Fruit fly (Drosophila melanogaster) whole organism, prepupa: ENCODE data around the gene CG6432.

Experiments
- Blimp-1 ChIP-seq: fragments of 200-800 bp; sonication (Bioruptor generic); optimal IDR thresholded peaks from 3 replicates; lab custom pipeline; 2017; ENCODE audit warnings: missing biosample characterization, missing genetic modification characterization, mild to moderate bottlenecking, moderate library complexity, missing genetic modification reagents
- CG10631 ChIP-seq: fragments of 200-800 bp; sonication (Bioruptor generic); optimal IDR thresholded peaks from 2 replicates; lab custom pipeline; 2016; ENCODE audit warnings: missing biosample characterization, missing genetic modification characterization
- CG10669 ChIP-seq: fragments of 200-800 bp; sonication (Bioruptor generic); optimal IDR thresholded peaks from 3 replicates; lab custom pipeline; 2018; ENCODE audit warnings: missing biosample characterization, mild to moderate bottlenecking, missing genetic modification characterization, moderate library complexity
- CG11294 ChIP-seq: fragments of 200-800 bp; sonication (Bioruptor generic); IDR thresholded peaks from 2 replicates; pipeline ENCODE4 v1.3.6; 2022; ENCODE audit warnings: missing biosample characterization, missing genetic modification characterization
- CG11902 ChIP-seq: fragments of 200-800 bp; sonication (Bioruptor generic); optimal IDR thresholded peaks from 3 replicates; lab custom pipeline; 2016; ENCODE audit warnings: missing biosample characterization, missing genetic modification characterization
- CG15336 ChIP-seq: fragments of 200-800 bp; sonication (Bioruptor generic); IDR thresholded peaks from 2 replicates; pipeline ENCODE4 v1.3.6; 2022; ENCODE audit warnings: missing biosample characterization, missing genetic modification characterization
- CG1621 ChIP-seq: fragments of 200-800 bp; sonication (Bioruptor generic); optimal IDR thresholded peaks from 3 replicates; lab custom pipeline; 2018; ENCODE audit warnings: missing biosample characterization, mild to moderate bottlenecking, missing genetic modification characterization
- CG3032 ChIP-seq: fragments of 200-800 bp; optimal IDR thresholded peaks from 2 replicates; lab custom pipeline; 2019; ENCODE audit warnings: missing biosample characterization, mild to moderate bottlenecking, missing genetic modification characterization, moderate library complexity
- CG32006 ChIP-seq: fragments of 200-800 bp; sonication (Bioruptor generic); optimal IDR thresholded peaks from 3 replicates; lab custom pipeline; 2017; ENCODE audit warnings: missing biosample characterization, mild to moderate bottlenecking, missing genetic modification characterization
- CG34406 ChIP-seq: fragments of 200-800 bp; sonication (Bioruptor generic); optimal IDR thresholded peaks from 3 replicates; lab custom pipeline; 2016; ENCODE audit warnings: missing biosample characterization, missing genetic modification characterization
- CG3919 ChIP-seq: fragments of 200-800 bp; sonication (Bioruptor generic); optimal IDR thresholded peaks from 3 replicates; lab custom pipeline; 2016; ENCODE audit warnings: missing biosample characterization, missing genetic modification characterization
- CG6163 ChIP-seq: fragments of 200-800 bp; sonication (Bioruptor generic); IDR thresholded peaks from 3 replicates; pipeline ENCODE4 v1.3.6; 2022; ENCODE audit warnings: missing biosample characterization, missing genetic modification characterization
- CG6792 ChIP-seq: fragments of 200-800 bp; sonication (Bioruptor generic); optimal IDR thresholded peaks from 3 replicates; lab custom pipeline; 2016; ENCODE audit warnings: missing biosample characterization, missing genetic modification characterization
- CG6808 ChIP-seq: fragments of 200-800 bp; sonication (Bioruptor generic); optimal IDR thresholded peaks from 3 replicates; lab custom pipeline; 2017; ENCODE audit warnings: missing biosample characterization, missing genetic modification characterization, mild to moderate bottlenecking, moderate library complexity, missing genetic modification reagents
- CG6854 ChIP-seq: fragments of 200-800 bp; sonication (Bioruptor generic); optimal IDR thresholded peaks from 2 replicates; lab custom pipeline; 2017; ENCODE audit warnings: missing biosample characterization, mild to moderate bottlenecking, missing genetic modification characterization
- CG7368 ChIP-seq: fragments of 200-800 bp; sonication (Bioruptor generic); optimal IDR thresholded peaks from 3 replicates; lab custom pipeline; 2016; ENCODE audit warnings: missing biosample characterization, missing genetic modification characterization
- CG8119 ChIP-seq: fragments of 200-800 bp; sonication (Bioruptor generic); IDR thresholded peaks from 3 replicates; pipeline ENCODE4 v1.3.6; 2022; ENCODE audit warnings: missing biosample characterization, missing genetic modification characterization
- CG8319 ChIP-seq: fragments of 200-800 bp; sonication (Bioruptor generic); optimal IDR thresholded peaks from 3 replicates; lab custom pipeline; 2016; ENCODE audit warnings: missing biosample characterization, missing genetic modification characterization
- CG8632 ChIP-seq: fragments of 200-800 bp; sonication (Bioruptor generic); optimal IDR thresholded peaks from 3 replicates; lab custom pipeline; 2016; ENCODE audit warnings: missing biosample characterization, missing genetic modification characterization
- CG9139 ChIP-seq: fragments of 200-800 bp; sonication (Bioruptor generic); optimal IDR thresholded peaks from 3 replicates; lab custom pipeline; 2017; ENCODE audit warnings: missing biosample characterization, mild to moderate bottlenecking, missing genetic modification characterization
- Eip75B ChIP-seq: fragments of 200-800 bp; sonication (Bioruptor generic); optimal IDR thresholded peaks from 3 replicates; lab custom pipeline; 2016; ENCODE audit warnings: missing biosample characterization, missing genetic modification characterization
- Eip78C ChIP-seq: fragments of 200-800 bp; sonication (Bioruptor generic); peaks from one replicate; lab custom pipeline; 2016; ENCODE audit warnings: missing biosample characterization, missing genetic modification characterization
- Eip93F ChIP-seq: fragments of 200-800 bp; sonication (Bioruptor generic); optimal IDR thresholded peaks from 2 replicates; lab custom pipeline; 2016; ENCODE audit warnings: missing biosample characterization, mild to moderate bottlenecking, missing genetic modification characterization
- Ets96B ChIP-seq: fragments of 200-800 bp; optimal IDR thresholded peaks from 2 replicates; lab custom pipeline; 2019; ENCODE audit warnings: missing biosample characterization, mild to moderate bottlenecking, missing genetic modification characterization, moderate library complexity
- Hr38 ChIP-seq: sonication (Bioruptor generic); optimal IDR thresholded peaks from 2 replicates; lab custom pipeline; 2016; ENCODE audit warnings: missing biosample characterization, missing genetic modification characterization
- Lpt ChIP-seq: fragments of 200-800 bp; sonication (Bioruptor generic); optimal IDR thresholded peaks from 3 replicates; lab custom pipeline; 2016; ENCODE audit warnings: missing biosample characterization, missing genetic modification characterization
- OdsH ChIP-seq: fragments of 200-800 bp; sonication (Bioruptor generic); optimal IDR thresholded peaks from 3 replicates; lab custom pipeline; 2016; ENCODE audit warnings: missing biosample characterization, missing genetic modification characterization
- Smox ChIP-seq: fragments of 200-800 bp; sonication (Bioruptor generic); optimal IDR thresholded peaks from 3 replicates; lab custom pipeline; 2016; ENCODE audit warnings: missing biosample characterization, missing genetic modification characterization
- Sox14 ChIP-seq: fragments of 200-800 bp; sonication (Bioruptor generic); optimal IDR thresholded peaks from 3 replicates; lab custom pipeline; 2016; ENCODE audit warnings: missing biosample characterization, missing genetic modification characterization
- dsx ChIP-seq: fragments of 200-800 bp; optimal IDR thresholded peaks from 3 replicates; lab custom pipeline; 2019; ENCODE audit warnings: missing biosample characterization, mild to moderate bottlenecking, missing genetic modification characterization, moderate library complexity; ENCODE audit not compliant: poor library complexity, severe bottlenecking
- eg ChIP-seq: fragments of 200-800 bp; sonication (Bioruptor generic); IDR thresholded peaks from 3 replicates; pipeline ENCODE4 v1.3.6; 2022; ENCODE audit warnings: missing biosample characterization, missing genetic modification characterization
- esn ChIP-seq: fragments of 200-800 bp; sonication (Bioruptor generic); optimal IDR thresholded peaks from 2 replicates; lab custom pipeline; 2016; ENCODE audit warnings: missing biosample characterization, mild to moderate bottlenecking, missing genetic modification characterization, moderate library complexity
- fkh ChIP-seq: fragments of 200-800 bp; sonication (Bioruptor generic); optimal IDR thresholded peaks from 3 replicates; lab custom pipeline; 2017; ENCODE audit warnings: missing biosample characterization, mild to moderate bottlenecking, missing genetic modification characterization, moderate library complexity
- lz ChIP-seq: fragments of 200-800 bp; sonication (Bioruptor generic); optimal IDR thresholded peaks from 3 replicates; lab custom pipeline; 2016; ENCODE audit warnings: missing biosample characterization, missing genetic modification characterization
- pdm3 ChIP-seq: fragments of 200-800 bp; sonication (Bioruptor generic); optimal IDR thresholded peaks from 3 replicates; lab custom pipeline; 2016; ENCODE audit warnings: missing biosample characterization, missing genetic modification characterization
- salr ChIP-seq, 2 experiments: fragments of 200-800 bp; sonication (Bioruptor generic); optimal IDR thresholded peaks; 3 replicates each; lab custom pipeline; 2016 to 2018; ENCODE audit warnings: missing biosample characterization in 2 of 2, missing genetic modification characterization in 2 of 2, mild to moderate bottlenecking in 1 of 2
- spab ChIP-seq: fragments of 200-800 bp; sonication (Bioruptor generic); optimal IDR thresholded peaks from 2 replicates; lab custom pipeline; 2017; ENCODE audit warnings: missing biosample characterization, mild to moderate bottlenecking, missing genetic modification characterization, missing genetic modification reagents
- svp ChIP-seq: fragments of 200-800 bp; sonication (Bioruptor generic); peaks from one replicate; lab custom pipeline; 2016; ENCODE audit warnings: missing biosample characterization, missing genetic modification characterization
- vri ChIP-seq: fragments of 200-800 bp; sonication (Bioruptor generic); optimal IDR thresholded peaks from 3 replicates; lab custom pipeline; 2016; ENCODE audit warnings: missing biosample characterization, mild to moderate bottlenecking, missing genetic modification characterization

The CG6432 gene

dm6 chr3R:24318217-24319082 is 18.3 kb upstream of the CG6432 start, which contains the start of the genes Nab2 and BRWD3 (continued):
- no peak for TF ChIP-seq Blimp-1
- peak; percentile 49 for TF ChIP-seq CG3032 (tag; lab: Kevin White, UChicago)
- no peak for TF ChIP-seq CG6808
- TF ChIP-seq Eip78C (GFP tag; lab: Kevin White, UChicago) = no peak
- no peak for TF ChIP-seq Sox14 (GFP tag; lab: Kevin White, UChicago)
- TF ChIP-seq CG3919 (GFP tag; lab: Kevin White, UChicago) = no peak
- TF ChIP-seq CG11902 (GFP tag; lab: Kevin White, UChicago) = peak; percentile 22
- TF ChIP-seq dsx (GFP tag; lab: Kevin White, UChicago) = no peak
- TF ChIP-seq Eip93F = no peak
- TF ChIP-seq esn (GFP tag; lab: Kevin White, UChicago) = peak; percentile 59
- TF ChIP-seq Hr38 (GFP tag; lab: Kevin White, UChicago) = no peak
- TF ChIP-seq CG8319 (GFP tag; lab: Kevin White, UChicago) = no peak
- TF ChIP-seq CG34406 (GFP tag; lab: Kevin White, UChicago) = no peak
- TF ChIP-seq CG6854 = no peak
- TF ChIP-seq fkh (GFP tag; lab: Kevin White, UChicago) = no peak
- TF ChIP-seq CG10631 (GFP tag; lab: Kevin White, UChicago) = no peak
- TF ChIP-seq CG9139 (GFP tag; lab: Kevin White, UChicago) = no peak
- no peak for TF ChIP-seq Smox (GFP tag; lab: Kevin White, UChicago)

- TF ChIP-seq Ets96B (no peak), esn (GFP tag; lab: Kevin White, UChicago) (no peak), CG10669 (GFP tag; lab: Kevin White, UChicago) (no peak), CG34406 (GFP tag; lab: Kevin White, UChicago) (no peak), CG8319 (GFP tag; lab: Kevin White, UChicago) (no peak), CG1621 (tag; lab: Kevin White, UChicago) (no peak), CG32006 (GFP tag; lab: Kevin White, UChicago) (no peak), Eip75B (no peak), lz (GFP tag; lab: Kevin White, UChicago) (no peak), CG7368 (no peak), pdm3 (GFP tag; lab: Kevin White, UChicago) (no peak), Eip78C (GFP tag; lab: Kevin White, UChicago) (no peak), eg (GFP tag; lab: Robert Waterston, UW) (no peak), CG8119 (GFP tag; lab: Robert Waterston, UW) (no peak), OdsH (GFP tag; lab: Kevin White, UChicago) (no peak), CG6792 (GFP tag; lab: Kevin White, UChicago) (no peak)
- TF ChIP-seq, all 60 proteins: peak for 0
Observed at dm6 chr3R:24319083-24319381, 17.7 kb upstream of the CG6432 start.

- TF ChIP-seq CG6163 (GFP tag; lab: Robert Waterston, UW) = peak; percentile 31; the same call in 1 of the 3 replicates
- no peak for TF ChIP-seq esn (GFP tag; lab: Kevin White, UChicago)
- peak; percentile 7 for TF ChIP-seq CG6854
- no peak for TF ChIP-seq Eip75B
- no peak for TF ChIP-seq CG8632
- no peak for TF ChIP-seq CG8319 (GFP tag; lab: Kevin White, UChicago)
- TF ChIP-seq Lpt (GFP tag; lab: Kevin White, UChicago) = no peak
- no peak for TF ChIP-seq CG3919 (GFP tag; lab: Kevin White, UChicago)
- TF ChIP-seq CG11294 (GFP tag; lab: Robert Waterston, UW) = no peak
- 0 out of 3 replicates have a peak, but pooled peaks have one; percentile 34 for TF ChIP-seq eg (GFP tag; lab: Robert Waterston, UW)
- TF ChIP-seq CG11902 (GFP tag; lab: Kevin White, UChicago) = no peak
- TF ChIP-seq Sox14 (GFP tag; lab: Kevin White, UChicago) = no peak
- no peak for TF ChIP-seq salr (GFP tag; optimal IDR thresholded peaks at IDR 0.05; lab: Kevin White, UChicago)
- peak; percentile 87 for TF ChIP-seq vri (GFP tag; lab: Kevin White, UChicago)
- TF ChIP-seq CG7368 = no peak
- TF ChIP-seq svp (GFP tag; lab: Kevin White, UChicago) = no peak
- no peak for TF ChIP-seq fkh (GFP tag; lab: Kevin White, UChicago)
- TF ChIP-seq OdsH (GFP tag; lab: Kevin White, UChicago) = no peak
- no peak for TF ChIP-seq spab (GFP tag; lab: Kevin White, UChicago)
- TF ChIP-seq CG1621 (tag; lab: Kevin White, UChicago) = no peak
- no peak for TF ChIP-seq CG15336 (GFP tag; lab: Robert Waterston, UW)
- TF ChIP-seq, all 60 proteins: peak for 4
Observed at dm6 chr3R:24319632-24320341, 16.9 kb upstream of the CG6432 start.
